Worm (Caenorhabditis elegans) whole organism, L3 larva: ENCODE data around the gene C09E8.1.

Experiments used
- ama-1 ChIP-seq: fragments of 150-350 bp; optimal IDR thresholded peaks from 2 replicates; lab custom pipeline; 2018
- elt-3 ChIP-seq, 3 experiments: fragments of 150-350 bp in 1 of 3; sonication (generic microtip) in 2 of 3; optimal IDR thresholded peaks; 2 replicates in 2 of 3; 4 replicates in 1 of 3; lab custom pipeline; 2014 to 2017; ENCODE audit warnings: missing biosample characterization in 3 of 3, missing genetic modification characterization in 3 of 3
- nhr-12 ChIP-seq: fragments of 150-350 bp; optimal IDR thresholded peaks from 2 replicates; lab custom pipeline; 2014; ENCODE audit warnings: missing biosample characterization, missing genetic modification characterization
- nhr-76 ChIP-seq: fragments of 150-350 bp; sonication (generic microtip); optimal IDR thresholded peaks from 5 replicates; lab custom pipeline; 2014; ENCODE audit warnings: missing biosample characterization, missing genetic modification characterization
- ztf-4 ChIP-seq: fragments of 150-350 bp; optimal IDR thresholded peaks from 2 replicates; lab custom pipeline; 2014; ENCODE audit warnings: missing biosample characterization, missing genetic modification characterization

ce11 chrII:568776-569175 lies 12.5 kb downstream of the C09E8.1 start, which contains the start of gene W08F4.5:
- no peak for TF ChIP-seq elt-3 (tag; optimal IDR thresholded peaks at IDR 0.05; lab: Kevin White, UChicago)
- TF ChIP-seq ztf-4 (tag; lab: Kevin White, UChicago) = no peak
- TF ChIP-seq nhr-76 (tag; lab: Kevin White, UChicago) = no peak
- no peak for TF ChIP-seq ama-1 (lab: Kevin White, UChicago)
- no peak for TF ChIP-seq nhr-12
